Fruit fly (Drosophila melanogaster) whole organism, embryonic: ENCODE results near the gene CG34436.

Experiments used
- ATbp ChIP-seq: fragments of 200-800 bp; sonication (Bioruptor generic); optimal IDR thresholded peaks from 2 replicates; lab custom pipeline; 2017; ENCODE audit warnings: missing biosample characterization, mild to moderate bottlenecking, missing genetic modification characterization, missing genetic modification reagents
- B-H2 ChIP-seq: fragments of 200-800 bp; sonication (Bioruptor generic); optimal IDR thresholded peaks from 2 replicates; lab custom pipeline; 2018; ENCODE audit warnings: missing biosample characterization, mild to moderate bottlenecking, missing genetic modification characterization
- Bdp1 ChIP-seq: fragments of 200-800 bp; sonication (Bioruptor generic); optimal IDR thresholded peaks from 3 replicates; lab custom pipeline; 2016; ENCODE audit warnings: missing biosample characterization, missing genetic modification characterization
- CG10959 ChIP-seq: fragments of 200-800 bp; sonication (Bioruptor generic); IDR thresholded peaks from 2 replicates; pipeline ENCODE4 v1.3.6; 2022; ENCODE audit warnings: missing biosample characterization, missing genetic modification characterization
- CG11456 ChIP-seq: fragments of 200-800 bp; sonication (Bioruptor generic); IDR thresholded peaks from 3 replicates; pipeline ENCODE4 v1.3.6; 2022; ENCODE audit warnings: missing biosample characterization, missing genetic modification characterization
- CG1233 ChIP-seq: fragments of 200-800 bp; sonication (Bioruptor generic); optimal IDR thresholded peaks from 4 replicates; lab custom pipeline; 2018; ENCODE audit warnings: missing biosample characterization, mild to moderate bottlenecking, missing genetic modification characterization
- CG13123 ChIP-seq: fragments of 200-800 bp; sonication (Bioruptor generic); optimal IDR thresholded peaks from 2 replicates; lab custom pipeline; 2016; ENCODE audit warnings: missing biosample characterization, missing genetic modification characterization
- CG13624 ChIP-seq: fragments of 200-800 bp; sonication (Bioruptor generic); optimal IDR thresholded peaks from 2 replicates; lab custom pipeline; 2016; ENCODE audit warnings: missing biosample characterization, missing genetic modification characterization
- CG15269 ChIP-seq: fragments of 200-800 bp; sonication (Bioruptor generic); optimal IDR thresholded peaks from 2 replicates; lab custom pipeline; 2018; ENCODE audit warnings: missing biosample characterization, mild to moderate bottlenecking, missing genetic modification characterization, moderate library complexity
- CG1602 ChIP-seq: fragments of 200-800 bp; sonication (Bioruptor generic); optimal IDR thresholded peaks from 3 replicates; lab custom pipeline; 2016; ENCODE audit warnings: missing biosample characterization, missing genetic modification characterization
- CG16813 ChIP-seq: fragments of 200-800 bp; sonication (Bioruptor generic); IDR thresholded peaks from 3 replicates; pipeline ENCODE4 v1.3.6; 2022; ENCODE audit warnings: missing biosample characterization, missing genetic modification characterization; ENCODE audit not compliant: partially characterized antibody
- CG17359 ChIP-seq: fragments of 200-800 bp; sonication (Bioruptor generic); optimal IDR thresholded peaks from 3 replicates; lab custom pipeline; 2018; ENCODE audit warnings: missing biosample characterization, mild to moderate bottlenecking, missing genetic modification characterization, moderate library complexity
- CG17385 ChIP-seq: fragments of 200-800 bp; sonication (Bioruptor generic); optimal IDR thresholded peaks from 3 replicates; lab custom pipeline; 2018; ENCODE audit warnings: missing biosample characterization, mild to moderate bottlenecking, missing genetic modification characterization
- CG2120 ChIP-seq: fragments of 200-800 bp; sonication (Bioruptor generic); optimal IDR thresholded peaks from 3 replicates; lab custom pipeline; 2016; ENCODE audit warnings: missing biosample characterization, missing genetic modification characterization
- CG32772 ChIP-seq: fragments of 200-800 bp; sonication (Bioruptor generic); IDR thresholded peaks from 2 replicates; pipeline ENCODE4 v1.3.6; 2022; ENCODE audit warnings: missing biosample characterization, missing genetic modification characterization
- CG6175 ChIP-seq: fragments of 200-800 bp; sonication (Bioruptor generic); IDR thresholded peaks from 3 replicates; pipeline ENCODE4 v1.3.6; 2022; ENCODE audit warnings: missing biosample characterization, missing genetic modification characterization
- CG6254 ChIP-seq: fragments of 200-800 bp; sonication (Bioruptor generic); optimal IDR thresholded peaks from 3 replicates; lab custom pipeline; 2017; ENCODE audit warnings: mild to moderate bottlenecking, missing biosample characterization, missing genetic modification reagents, missing genetic modification characterization
- CG6791 ChIP-seq: fragments of 200-800 bp; sonication (Bioruptor generic); IDR thresholded peaks from 3 replicates; pipeline ENCODE4 v1.3.6; 2022; ENCODE audit warnings: missing biosample characterization, missing genetic modification characterization; ENCODE audit not compliant: partially characterized antibody
- CoRest ChIP-seq: fragments of 200-800 bp; sonication (Bioruptor generic); optimal IDR thresholded peaks from 3 replicates; lab custom pipeline; 2018; ENCODE audit warnings: missing biosample characterization, mild to moderate bottlenecking, missing genetic modification characterization, moderate library complexity
- Dfd ChIP-seq, 2 experiments: fragments of >200 bp; optimal IDR thresholded peaks; 2 replicates each; lab custom pipeline; 2017; ENCODE audit warnings: missing biosample characterization in 2 of 2, missing genetic modification characterization in 2 of 2
- Fer1 ChIP-seq: fragments of 200-800 bp; sonication (Bioruptor generic); optimal IDR thresholded peaks from 2 replicates; lab custom pipeline; 2017; ENCODE audit warnings: missing biosample characterization, mild to moderate bottlenecking, missing genetic modification characterization
- Fer2 ChIP-seq: fragments of 200-800 bp; sonication (Bioruptor generic); optimal IDR thresholded peaks from 2 replicates; lab custom pipeline; 2018; ENCODE audit warnings: missing biosample characterization, mild to moderate bottlenecking, missing genetic modification characterization, moderate library complexity
- Hey ChIP-seq: fragments of 200-800 bp; sonication (Bioruptor generic); optimal IDR thresholded peaks from 3 replicates; lab custom pipeline; 2018; ENCODE audit warnings: missing biosample characterization, mild to moderate bottlenecking, missing genetic modification characterization
- NK7.1 ChIP-seq: fragments of 200-800 bp; sonication (Bioruptor generic); optimal IDR thresholded peaks from 3 replicates; lab custom pipeline; 2016; ENCODE audit warnings: missing biosample characterization, missing genetic modification characterization
- Ptx1 ChIP-seq: fragments of 200-800 bp; sonication (Bioruptor generic); IDR thresholded peaks from 2 replicates; pipeline ENCODE4 v1.3.6; 2022; ENCODE audit warnings: missing biosample characterization, missing genetic modification characterization
- Scr ChIP-seq: fragments of 200-800 bp; sonication (Bioruptor generic); IDR thresholded peaks from 2 replicates; pipeline ENCODE4 v1.3.6; 2022; ENCODE audit warnings: missing biosample characterization, missing genetic modification characterization; ENCODE audit not compliant: partially characterized antibody
- Sry-β ChIP-seq: fragments of 200-800 bp; sonication (Bioruptor generic); optimal IDR thresholded peaks from 2 replicates; lab custom pipeline; 2018; ENCODE audit warnings: missing biosample characterization, mild to moderate bottlenecking, missing genetic modification characterization, moderate library complexity
- al ChIP-seq: fragments of 200-800 bp; sonication (Bioruptor generic); IDR thresholded peaks from 2 replicates; pipeline ENCODE4 v1.3.6; 2022; ENCODE audit warnings: missing biosample characterization, missing genetic modification characterization
- bowl ChIP-seq: fragments of 200-800 bp; sonication (Bioruptor generic); IDR thresholded peaks from 2 replicates; pipeline ENCODE4 v1.3.6; 2022; ENCODE audit warnings: missing biosample characterization, missing genetic modification characterization
- bsh ChIP-seq, 2 experiments: fragments of 200-800 bp; sonication (Bioruptor generic); optimal IDR thresholded peaks; 2 replicates each; lab custom pipeline; 2017 to 2018; ENCODE audit warnings: mild to moderate bottlenecking in 2 of 2, missing biosample characterization in 2 of 2, missing genetic modification characterization in 2 of 2, moderate library complexity in 1 of 2
- cad ChIP-seq: fragments of >200 bp; optimal IDR thresholded peaks from 2 replicates; lab custom pipeline; 2017; ENCODE audit warnings: missing biosample characterization, missing genetic modification characterization
- corto ChIP-seq: fragments of 200-800 bp; sonication (Bioruptor generic); optimal IDR thresholded peaks from 2 replicates; lab custom pipeline; 2016; ENCODE audit warnings: missing biosample characterization, mild to moderate bottlenecking, missing genetic modification characterization, moderate library complexity
- da ChIP-seq: fragments of 200-800 bp; sonication (Bioruptor generic); optimal IDR thresholded peaks from 2 replicates; lab custom pipeline; 2016; ENCODE audit warnings: missing biosample characterization, missing genetic modification characterization
- dpn ChIP-seq, 2 experiments: fragments of 200-800 bp; sonication (Bioruptor generic); optimal IDR thresholded peaks; 3 replicates each; lab custom pipeline; 2016; ENCODE audit warnings: missing biosample characterization in 2 of 2, missing genetic modification characterization in 2 of 2
- ems ChIP-seq: fragments of 200-800 bp; sonication (Bioruptor generic); optimal IDR thresholded peaks from 3 replicates; lab custom pipeline; 2016; ENCODE audit warnings: missing biosample characterization, missing genetic modification characterization
- gfzf ChIP-seq: fragments of 200-800 bp; sonication (Bioruptor generic); optimal IDR thresholded peaks from 2 replicates; lab custom pipeline; 2016; ENCODE audit warnings: missing biosample characterization, mild to moderate bottlenecking, missing genetic modification characterization, moderate library complexity
- grn ChIP-seq: fragments of 200-800 bp; sonication (Bioruptor generic); optimal IDR thresholded peaks from 3 replicates; lab custom pipeline; 2017; ENCODE audit warnings: missing biosample characterization, missing genetic modification characterization
- gro ChIP-seq: fragments of 200-800 bp; sonication (Bioruptor generic); optimal IDR thresholded peaks from 2 replicates; lab custom pipeline; 2016; ENCODE audit warnings: missing biosample characterization, missing genetic modification characterization
- hb ChIP-seq: fragments of 200-800 bp; sonication (Bioruptor generic); IDR thresholded peaks from 3 replicates; pipeline ENCODE4 v1.3.6; 2022; ENCODE audit warnings: missing biosample characterization, missing genetic modification characterization; ENCODE audit not compliant: partially characterized antibody
- hbn ChIP-seq: fragments of 200-800 bp; sonication (Bioruptor generic); IDR thresholded peaks from 2 replicates; pipeline ENCODE4 v1.3.6; 2022; ENCODE audit warnings: missing biosample characterization, missing genetic modification characterization; ENCODE audit not compliant: partially characterized antibody
- klu ChIP-seq: fragments of 200-800 bp; sonication (Bioruptor generic); IDR thresholded peaks from 2 replicates; pipeline ENCODE4 v1.3.6; 2022; ENCODE audit warnings: missing biosample characterization, missing genetic modification characterization
- pho ChIP-seq: fragments of 200-800 bp; sonication (Bioruptor generic); optimal IDR thresholded peaks from 2 replicates; lab custom pipeline; 2016; ENCODE audit warnings: missing biosample characterization, missing genetic modification characterization
- scrt ChIP-seq: fragments of 200-800 bp; sonication (Bioruptor generic); optimal IDR thresholded peaks from 2 replicates; lab custom pipeline; 2018; ENCODE audit warnings: missing biosample characterization, mild to moderate bottlenecking, missing genetic modification characterization, moderate library complexity
- sim ChIP-seq: fragments of 200-800 bp; sonication (Bioruptor generic); IDR thresholded peaks from 2 replicates; pipeline ENCODE4 v1.3.6; 2022; ENCODE audit warnings: missing biosample characterization, missing genetic modification characterization
- sima ChIP-seq: fragments of 200-800 bp; sonication (Bioruptor generic); optimal IDR thresholded peaks from 2 replicates; lab custom pipeline; 2016; ENCODE audit warnings: missing biosample characterization, missing genetic modification characterization
- sna ChIP-seq: fragments of 200-800 bp; sonication (Bioruptor generic); IDR thresholded peaks from 2 replicates; pipeline ENCODE4 v1.3.6; 2022; ENCODE audit warnings: missing biosample characterization, missing genetic modification characterization; ENCODE audit not compliant: partially characterized antibody
- tx ChIP-seq: fragments of 200-800 bp; sonication (Bioruptor generic); optimal IDR thresholded peaks from 2 replicates; lab custom pipeline; 2016; ENCODE audit warnings: missing biosample characterization, missing genetic modification characterization
- unc-4 ChIP-seq: fragments of 200-800 bp; sonication (Bioruptor generic); IDR thresholded peaks from 2 replicates; pipeline ENCODE4 v1.3.6; 2022; ENCODE audit warnings: missing biosample characterization, missing genetic modification characterization; ENCODE audit not compliant: partially characterized antibody
- yki ChIP-seq: fragments of >200 bp; optimal IDR thresholded peaks from 3 replicates; lab custom pipeline; 2018

The CG34436 gene

dm6 chr3R:28326150-28326965, 44.0 kb downstream of the CG34436 start (continued):
- no peak for TF ChIP-seq sim (GFP tag; lab: Robert Waterston, UW)
- TF ChIP-seq gfzf = peak; percentile 46
- peak; percentile 100 for TF ChIP-seq CG15269 (tag; lab: Kevin White, UChicago)
- TF ChIP-seq CG6791 (GFP tag; lab: Robert Waterston, UW) = no peak
- no peak for TF ChIP-seq CG6175 (GFP tag; lab: Robert Waterston, UW)
- TF ChIP-seq Ptx1 (GFP tag; lab: Robert Waterston, UW) = no peak
- peak; percentile 97 for TF ChIP-seq Hey (tag; lab: Kevin White, UChicago)
- TF ChIP-seq bowl (GFP tag; lab: Robert Waterston, UW) = no peak
- no peak for TF ChIP-seq CG10959
- peak; percentile 99 for TF ChIP-seq CG17385 (GFP tag; lab: Kevin White, UChicago)
- TF ChIP-seq dpn (GFP tag; optimal IDR thresholded peaks at IDR 0.05; lab: Kevin White, UChicago) = peak; percentile 100
- peak; percentile 100 for TF ChIP-seq CG2120 (GFP tag; lab: Kevin White, UChicago)
- peak; percentile 99 for TF ChIP-seq sima (GFP tag; lab: Kevin White, UChicago)
- no peak for TF ChIP-seq CG11456 (GFP tag; lab: Robert Waterston, UW)
- peak; percentile 100 for TF ChIP-seq CG13624
- no peak for TF ChIP-seq hbn (GFP tag; lab: Robert Waterston, UW)
- TF ChIP-seq corto (GFP tag; lab: Kevin White, UChicago) = peak; percentile 99
- TF ChIP-seq B-H2 (GFP tag; lab: Kevin White, UChicago) = peak; percentile 99
- TF ChIP-seq yki (lab: Kevin White, UChicago) = peak; percentile 29
- TF ChIP-seq hb (GFP tag; lab: Robert Waterston, UW) = no peak
- peak; percentile 100 for TF ChIP-seq tx (GFP tag; lab: Kevin White, UChicago)
- TF ChIP-seq CG13123 (GFP tag; lab: Kevin White, UChicago) = peak; percentile 99
- TF ChIP-seq CG32772 = no peak
- TF ChIP-seq ATbp (GFP tag; lab: Kevin White, UChicago) = peak; percentile 99
- peak; percentile 99 for TF ChIP-seq CG1233
- TF ChIP-seq bsh (GFP tag; optimal IDR thresholded peaks at IDR 0.05; lab: Kevin White, UChicago) = peak; percentile 99 to 100
- TF ChIP-seq CG16813 = no peak
- TF ChIP-seq CG17359 (tag; lab: Kevin White, UChicago) = peak; percentile 100
- TF ChIP-seq pho (GFP tag; lab: Kevin White, UChicago) = peak; percentile 100
- peak; percentile 100 for TF ChIP-seq Fer1 (GFP tag; lab: Kevin White, UChicago)
- peak; percentile 99 for TF ChIP-seq da (GFP tag; lab: Kevin White, UChicago)
- TF ChIP-seq unc-4 (GFP tag; lab: Robert Waterston, UW) = no peak
- peak; percentile 74 for TF ChIP-seq Sry-β (GFP tag; lab: Kevin White, UChicago)
- no peak for TF ChIP-seq sna
- no peak for TF ChIP-seq al (GFP tag; lab: Robert Waterston, UW)
- no peak for TF ChIP-seq klu (GFP tag; lab: Robert Waterston, UW)
- peak; percentile 96 for TF ChIP-seq Bdp1 (GFP tag; lab: Kevin White, UChicago)
- no peak for TF ChIP-seq Scr
- TF ChIP-seq grn (GFP tag; lab: Kevin White, UChicago) = peak; percentile 91
- peak; percentile 98 for TF ChIP-seq Fer2 (tag; lab: Kevin White, UChicago)
- TF ChIP-seq CG6254 (GFP tag; lab: Kevin White, UChicago) = peak; percentile 99
- TF ChIP-seq gro (GFP tag; lab: Kevin White, UChicago) = peak; percentile 100
- TF ChIP-seq Dfd (GFP tag; optimal IDR thresholded peaks at IDR 0.05; lab: Kevin White, UChicago) = peak in 1 of 2 experiments; percentile 70
- peak; percentile 99 for TF ChIP-seq CG1602 (GFP tag; lab: Kevin White, UChicago)
- peak; percentile 100 for TF ChIP-seq ems (GFP tag; lab: Kevin White, UChicago)
- peak; percentile 99 for TF ChIP-seq scrt (GFP tag; lab: Kevin White, UChicago)
- peak; percentile 99 for TF ChIP-seq NK7.1 (GFP tag; lab: Kevin White, UChicago)
- TF ChIP-seq cad (GFP tag; lab: Kevin White, UChicago) = peak; percentile 67
- peak; percentile 99 for TF ChIP-seq CoRest
